Fruit fly (Drosophila melanogaster) whole organism, adult: ENCODE results near the gene Ho.

Experiments used
- CG1620 ChIP-seq: fragments of 200-800 bp; sonication (Bioruptor generic); optimal IDR thresholded peaks from 2 replicates; lab custom pipeline; 2016; ENCODE audit warnings: missing biosample characterization, missing genetic modification characterization
- toe ChIP-seq: fragments of 200-800 bp; sonication (Bioruptor generic); optimal IDR thresholded peaks from 2 replicates; lab custom pipeline; 2016; ENCODE audit warnings: missing biosample characterization, missing genetic modification characterization

DNA sequence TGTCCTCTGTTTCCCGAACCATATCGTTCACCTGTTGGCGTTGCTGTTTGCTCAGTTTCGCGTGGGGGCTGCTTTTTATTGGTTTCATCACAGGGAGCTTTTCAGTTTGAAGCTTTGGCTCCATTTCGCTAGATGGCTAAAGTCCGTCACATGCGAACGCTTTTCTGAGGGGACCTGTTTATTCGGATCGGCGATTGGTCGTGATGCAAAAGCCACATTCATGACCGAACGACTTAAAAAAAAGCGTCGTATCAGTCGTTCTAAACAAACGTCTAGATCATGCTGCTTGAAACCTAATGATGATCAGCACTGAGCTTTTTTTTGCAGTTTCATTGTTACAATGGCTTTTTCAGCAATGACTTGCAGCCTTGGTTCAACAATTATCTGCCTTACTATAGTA, 10.4 kb downstream of the Ho start, which contains the start of gene CG6908:
- TF ChIP-seq CG1620 (GFP tag; lab: Kevin White, UChicago), result no peak
- no peak for TF ChIP-seq toe (GFP tag; lab: Kevin White, UChicago)
